Worm (Caenorhabditis elegans) whole organism, L3 larva: ENCODE results near the gene ZK470.2.
A peak's percentile ranks its signal among the peaks of the same experiment; 100 is the strongest.

ENCODE experiments used
- R02D3.7 ChIP-seq: fragments of 150-350 bp; optimal IDR thresholded peaks from 2 replicates; lab custom pipeline; 2014; ENCODE audit warnings: missing biosample characterization, missing genetic modification characterization
- ZK546.5 ChIP-seq: sonication (generic microtip); optimal IDR thresholded peaks from 2 replicates; lab custom pipeline; 2017; ENCODE audit warnings: missing biosample characterization, missing genetic modification characterization
- aly-2 ChIP-seq: fragments of 150-350 bp; optimal IDR thresholded peaks from 2 replicates; lab custom pipeline; 2014; ENCODE audit warnings: missing biosample characterization, missing genetic modification characterization
- ama-1 ChIP-seq: fragments of 150-350 bp; optimal IDR thresholded peaks from 2 replicates; lab custom pipeline; 2018
- ceh-16 ChIP-seq: sonication (generic microtip); optimal IDR thresholded peaks from 2 replicates; lab custom pipeline; 2017; ENCODE audit warnings: missing biosample characterization, missing genetic modification characterization
- ceh-28 ChIP-seq: fragments of 150-350 bp; optimal IDR thresholded peaks from 2 replicates; lab custom pipeline; 2014; ENCODE audit warnings: missing biosample characterization, missing genetic modification reagents, missing genetic modification characterization
- ceh-82 ChIP-seq: fragments of 150-350 bp; optimal IDR thresholded peaks from 2 replicates; lab custom pipeline; 2014; ENCODE audit warnings: missing biosample characterization, missing genetic modification characterization
- ceh-9 ChIP-seq: sonication (generic microtip); optimal IDR thresholded peaks from 2 replicates; lab custom pipeline; 2018; ENCODE audit warnings: missing biosample characterization, missing genetic modification characterization
- daf-12 ChIP-seq: fragments of 150-350 bp; optimal IDR thresholded peaks from 2 replicates; lab custom pipeline; 2014; ENCODE audit warnings: missing biosample characterization, missing genetic modification reagents, missing genetic modification characterization
- egl-5 ChIP-seq: fragments of 150-350 bp; optimal IDR thresholded peaks from 2 replicates; lab custom pipeline; 2017; ENCODE audit warnings: missing biosample characterization, missing genetic modification reagents, missing genetic modification characterization, inconsistent platforms
- elt-1 ChIP-seq: fragments of 150-350 bp; optimal IDR thresholded peaks from 2 replicates; lab custom pipeline; 2014; ENCODE audit warnings: missing biosample characterization, missing genetic modification characterization
- elt-3 ChIP-seq, 3 experiments: fragments of 150-350 bp in 1 of 3; sonication (generic microtip) in 2 of 3; optimal IDR thresholded peaks; 2 replicates in 2 of 3; 4 replicates in 1 of 3; lab custom pipeline; 2014 to 2017; ENCODE audit warnings: missing biosample characterization in 3 of 3, missing genetic modification characterization in 3 of 3
- eor-1 ChIP-seq, 2 experiments: fragments of 150-350 bp; optimal IDR thresholded peaks; 2 replicates each; lab custom pipeline; 2014 to 2018; ENCODE audit warnings: missing biosample characterization in 2 of 2, missing genetic modification characterization in 2 of 2
- fkh-10 ChIP-seq: sonication (generic microtip); optimal IDR thresholded peaks from 2 replicates; lab custom pipeline; 2017; ENCODE audit warnings: missing biosample characterization, missing genetic modification reagents, missing genetic modification characterization
- fos-1 ChIP-seq: fragments of 150-350 bp; optimal IDR thresholded peaks from 2 replicates; lab custom pipeline; 2014; ENCODE audit warnings: missing biosample characterization, missing genetic modification characterization
- lin-15B ChIP-seq: fragments of 150-350 bp; optimal IDR thresholded peaks from 2 replicates; lab custom pipeline; 2014; ENCODE audit warnings: missing biosample characterization, missing genetic modification characterization
- lin-39 ChIP-seq: fragments of 150-350 bp; optimal IDR thresholded peaks from 2 replicates; lab custom pipeline; 2018; ENCODE audit warnings: missing biosample characterization, missing genetic modification reagents, missing genetic modification characterization
- lsy-12 ChIP-seq: sonication (generic microtip); optimal IDR thresholded peaks from 2 replicates; lab custom pipeline; 2016; ENCODE audit warnings: mild to moderate bottlenecking, missing genetic modification characterization, missing compliant biosample characterization
- mdl-1 ChIP-seq: fragments of 150-350 bp; optimal IDR thresholded peaks from 2 replicates; lab custom pipeline; 2014; ENCODE audit warnings: missing biosample characterization, missing genetic modification characterization
- mml-1 ChIP-seq: fragments of 150-350 bp; sonication (generic microtip); optimal IDR thresholded peaks from 3 replicates; lab custom pipeline; 2014; ENCODE audit warnings: missing biosample characterization, missing genetic modification characterization
- nfya-1 ChIP-seq: sonication (generic microtip); optimal IDR thresholded peaks from 2 replicates; lab custom pipeline; 2017; ENCODE audit warnings: missing genetic modification characterization, mild to moderate bottlenecking, missing compliant biosample characterization, antibody characterized with exemption, moderate library complexity; ENCODE audit not compliant: insufficient read depth
- nhr-11 ChIP-seq: fragments of 150-350 bp; optimal IDR thresholded peaks from 2 replicates; lab custom pipeline; 2014; ENCODE audit warnings: missing biosample characterization, missing genetic modification characterization
- nhr-12 ChIP-seq: fragments of 150-350 bp; optimal IDR thresholded peaks from 2 replicates; lab custom pipeline; 2014; ENCODE audit warnings: missing biosample characterization, missing genetic modification characterization
- nhr-23 ChIP-seq: fragments of 150-350 bp; optimal IDR thresholded peaks from 2 replicates; lab custom pipeline; 2014; ENCODE audit warnings: missing biosample characterization, missing genetic modification reagents, missing genetic modification characterization
- nhr-237 ChIP-seq: fragments of 150-350 bp; optimal IDR thresholded peaks from 2 replicates; lab custom pipeline; 2014; ENCODE audit warnings: missing biosample characterization, missing genetic modification characterization
- nhr-25 ChIP-seq: sonication (generic microtip); optimal IDR thresholded peaks from 2 replicates; lab custom pipeline; 2017; ENCODE audit warnings: missing biosample characterization, missing genetic modification characterization
- nhr-28 ChIP-seq: fragments of 150-350 bp; optimal IDR thresholded peaks from 2 replicates; lab custom pipeline; 2014; ENCODE audit warnings: missing biosample characterization, missing genetic modification characterization
- nhr-43 ChIP-seq: sonication (generic microtip); optimal IDR thresholded peaks from 2 replicates; lab custom pipeline; 2016; ENCODE audit warnings: mild to moderate bottlenecking, missing genetic modification characterization, missing compliant biosample characterization; ENCODE audit not compliant: poor library complexity, severe bottlenecking
- nhr-67 ChIP-seq: fragments of 150-350 bp; optimal IDR thresholded peaks from 2 replicates; lab custom pipeline; 2014; ENCODE audit warnings: missing biosample characterization, missing genetic modification characterization
- nhr-76 ChIP-seq: fragments of 150-350 bp; sonication (generic microtip); optimal IDR thresholded peaks from 5 replicates; lab custom pipeline; 2014; ENCODE audit warnings: missing biosample characterization, missing genetic modification characterization
- nhr-77 ChIP-seq: fragments of 150-350 bp; optimal IDR thresholded peaks from 2 replicates; lab custom pipeline; 2014; ENCODE audit warnings: missing biosample characterization, missing genetic modification characterization
- pha-4 ChIP-seq: fragments of 150-350 bp; optimal IDR thresholded peaks from 2 replicates; lab custom pipeline; 2014; ENCODE audit warnings: missing biosample characterization, missing genetic modification reagents, missing genetic modification characterization
- pqm-1 ChIP-seq: fragments of 150-350 bp; optimal IDR thresholded peaks from 2 replicates; lab custom pipeline; 2017; ENCODE audit warnings: missing biosample characterization, missing genetic modification characterization, inconsistent platforms
- sea-2 ChIP-seq: fragments of 150-350 bp; sonication (generic microtip); optimal IDR thresholded peaks from 4 replicates; lab custom pipeline; 2014; ENCODE audit warnings: missing biosample characterization, missing genetic modification reagents, missing genetic modification characterization
- tbx-2 ChIP-seq: sonication (generic microtip); optimal IDR thresholded peaks from 2 replicates; lab custom pipeline; 2016; ENCODE audit warnings: mild to moderate bottlenecking, missing genetic modification characterization, missing compliant biosample characterization
- unc-39 ChIP-seq: sonication (generic microtip); optimal IDR thresholded peaks from 4 replicates; lab custom pipeline; 2017; ENCODE audit warnings: missing biosample characterization, missing genetic modification characterization
- unc-62 ChIP-seq: fragments of 150-350 bp; sonication (generic microtip); optimal IDR thresholded peaks from 4 replicates; lab custom pipeline; 2014; ENCODE audit warnings: missing biosample characterization, missing genetic modification reagents, missing genetic modification characterization
- zag-1 ChIP-seq: fragments of 150-350 bp; optimal IDR thresholded peaks from 2 replicates; lab custom pipeline; 2014; ENCODE audit warnings: missing biosample characterization, missing genetic modification characterization
- ztf-11 ChIP-seq: fragments of 150-350 bp; optimal IDR thresholded peaks from 2 replicates; lab custom pipeline; 2014; ENCODE audit warnings: missing biosample characterization, missing genetic modification characterization

ZK470.2 gene

DNA sequence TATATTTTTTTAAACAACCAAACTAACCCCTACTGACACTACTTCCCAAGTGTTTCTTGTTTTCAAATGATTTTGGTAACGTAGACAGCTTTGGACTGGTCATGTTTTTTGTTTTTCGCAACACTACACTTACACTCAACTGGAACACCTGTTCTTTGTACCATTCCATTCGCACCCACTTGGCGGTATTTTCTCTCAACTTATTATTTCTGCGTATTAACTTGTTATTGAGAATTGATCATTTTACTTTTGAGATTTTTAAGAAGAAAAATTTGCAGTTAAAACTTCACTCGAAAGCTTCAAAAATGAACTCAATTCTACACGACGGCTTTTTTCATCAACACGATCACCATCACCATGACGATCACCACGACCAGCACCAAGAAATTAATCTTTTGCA lies at the start of gene ZK470.2:
ZK470.2 (plus strand) TSS at position 301 of the 400 bp plus-strand sequence.
- TF ChIP-seq ztf-11 (tag; lab: Kevin White, UChicago) (no peak), nhr-43 (no peak), lin-39 (tag; lab: Kevin White, UChicago) (no peak), nhr-237 (no peak), aly-2 (tag; lab: Kevin White, UChicago) (no peak), nhr-76 (tag; lab: Kevin White, UChicago) (no peak), nfya-1 (tag; lab: Kevin White, UChicago) (no peak), pqm-1 (tag; lab: Kevin White, UChicago) (no peak), mml-1 (no peak), R02D3.7 (no peak), sea-2 (GFP tag; lab: Kevin White, UChicago) (no peak), nhr-23 (tag; lab: Kevin White, UChicago) (no peak), lsy-12 (tag; lab: Kevin White, UChicago) (no peak), tbx-2 (tag; lab: Kevin White, UChicago) (no peak), nhr-67 (tag; lab: Kevin White, UChicago) (no peak), unc-39 (no peak), mdl-1 (tag; lab: Kevin White, UChicago) (no peak)

DNA sequence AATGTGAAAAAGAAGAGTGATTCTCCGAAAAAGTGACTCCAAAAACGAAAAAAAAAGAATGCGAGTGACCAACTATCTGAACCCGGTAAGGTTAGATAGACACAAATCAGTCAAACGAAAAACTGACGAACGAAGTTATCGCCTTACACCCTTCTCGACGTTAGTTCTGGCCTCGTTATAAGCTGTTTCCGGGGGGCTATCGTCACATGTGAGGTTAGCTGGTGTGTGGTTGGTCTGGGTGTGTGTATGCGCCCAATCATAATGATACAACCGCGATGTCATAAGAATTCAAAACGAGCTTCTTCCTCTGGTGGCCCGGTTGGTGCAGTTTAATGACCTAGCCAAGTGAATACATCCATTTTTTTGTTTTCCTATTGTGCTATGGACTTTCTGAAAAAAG lies 49.5 kb upstream of the ZK470.2 start:
- TF ChIP-seq pqm-1 (tag; lab: Kevin White, UChicago) = peak; percentile 1
- TF ChIP-seq zag-1 (tag; lab: Kevin White, UChicago) = no peak
- no peak for TF ChIP-seq pha-4

DNA sequence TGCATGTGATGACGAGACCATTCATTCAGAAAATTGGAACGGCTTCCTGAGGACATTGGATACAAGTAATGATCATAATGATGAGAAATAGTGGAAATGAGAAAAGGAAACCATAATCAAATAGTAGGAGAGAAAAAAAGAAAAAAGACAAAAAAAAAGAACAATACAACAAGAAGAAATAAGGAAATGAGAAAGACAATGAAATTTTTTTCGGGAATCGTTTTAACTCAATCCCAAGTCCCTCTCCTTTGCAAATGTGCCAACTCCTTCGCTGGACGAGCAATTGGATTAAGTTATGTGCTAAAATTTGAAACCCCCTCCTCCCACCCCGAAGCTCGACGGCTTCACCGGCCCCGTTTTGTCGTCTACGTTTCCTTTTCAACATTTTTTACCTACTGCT lies 46.0 kb upstream of the ZK470.2 start:
- TF ChIP-seq mml-1 = no peak
- peak; percentile 80 for TF ChIP-seq fkh-10 (GFP tag; lab: Kevin White, UChicago)
- no peak for TF ChIP-seq R02D3.7

- TF ChIP-seq lin-39 (tag; lab: Kevin White, UChicago) (peak; percentile 3), elt-1 (peak; percentile 47), nhr-12 (tag; lab: Kevin White, UChicago) (no peak)
Observed at ce11 chrX:4094979-4095378, 40.0 kb upstream of the ZK470.2 start.

- TF ChIP-seq ama-1 (no peak), R02D3.7 (no peak)
- TF ChIP-seq, all 47 proteins: peak for 0
Observed at ce11 chrX:4100473-4100872, 34.5 kb upstream of the ZK470.2 start, which contains the start of gene clh-4. Gene clh-4 (minus strand): TSS chrX:4100573.

ce11 chrX:4101213-4101612 lies 33.7 kb upstream of the ZK470.2 start:
- TF ChIP-seq nhr-43 (peak; percentile 43), elt-3 (tag; optimal IDR thresholded peaks at IDR 0.05; lab: Kevin White, UChicago) (no peak), nhr-25 (tag; lab: Kevin White, UChicago) (peak; percentile 75), ama-1 (peak; percentile 89)

- TF ChIP-seq nfya-1 (tag; lab: Kevin White, UChicago) (no peak), eor-1 (tag; optimal IDR thresholded peaks at IDR 0.05; lab: Kevin White, UChicago) (no peak), elt-1 (no peak), nhr-28 (no peak), nhr-77 (tag; lab: Kevin White, UChicago) (no peak), nhr-11 (tag; lab: Kevin White, UChicago) (no peak), aly-2 (tag; lab: Kevin White, UChicago) (no peak), nhr-43 (peak; percentile 98), fkh-10 (GFP tag; lab: Kevin White, UChicago) (no peak), ZK546.5 (no peak), mdl-1 (tag; lab: Kevin White, UChicago) (no peak), ama-1 (no peak), pha-4 (no peak), unc-39 (no peak), nhr-67 (tag; lab: Kevin White, UChicago) (no peak), nhr-25 (tag; lab: Kevin White, UChicago) (peak; percentile 91), ceh-9 (tag; lab: Kevin White, UChicago) (no peak), nhr-12 (tag; lab: Kevin White, UChicago) (no peak), lsy-12 (tag; lab: Kevin White, UChicago) (no peak), nhr-237 (no peak), sea-2 (GFP tag; lab: Kevin White, UChicago) (no peak), nhr-23 (tag; lab: Kevin White, UChicago) (peak; percentile 50), ceh-28 (no peak), egl-5 (tag; lab: Kevin White, UChicago) (no peak), fos-1 (tag; lab: Kevin White, UChicago) (no peak), daf-12 (tag; lab: Kevin White, UChicago) (no peak), ceh-16 (tag; lab: Kevin White, UChicago) (no peak), lin-15B (no peak), unc-62 (GFP tag; lab: Kevin White, UChicago) (no peak), ceh-82 (tag; lab: Kevin White, UChicago) (no peak)
Observed at ce11 chrX:4102075-4102598, 32.8 kb upstream of the ZK470.2 start, which contains the start of gene R02E4.3. Gene R02E4.3 (minus strand): TSS chrX:4102125.
